Fruit fly (Drosophila melanogaster): ENCODE results near the gene Jon25Biii.
A peak's percentile ranks its signal among the peaks of the same experiment; 100 is the strongest.

Jon25Biii gene

dm6 chr2L:4950667-4951066 is at the start of gene Jon25Biii:
Gene Jon25Biii (minus strand): TSS chr2L:4950767.
- TF ChIP-seq sug (tag; optimal IDR thresholded peaks at IDR 0.05) (peak; percentile 84), HLHmδ (GFP tag; optimal IDR thresholded peaks at IDR 0.05) (no peak)

DNA sequence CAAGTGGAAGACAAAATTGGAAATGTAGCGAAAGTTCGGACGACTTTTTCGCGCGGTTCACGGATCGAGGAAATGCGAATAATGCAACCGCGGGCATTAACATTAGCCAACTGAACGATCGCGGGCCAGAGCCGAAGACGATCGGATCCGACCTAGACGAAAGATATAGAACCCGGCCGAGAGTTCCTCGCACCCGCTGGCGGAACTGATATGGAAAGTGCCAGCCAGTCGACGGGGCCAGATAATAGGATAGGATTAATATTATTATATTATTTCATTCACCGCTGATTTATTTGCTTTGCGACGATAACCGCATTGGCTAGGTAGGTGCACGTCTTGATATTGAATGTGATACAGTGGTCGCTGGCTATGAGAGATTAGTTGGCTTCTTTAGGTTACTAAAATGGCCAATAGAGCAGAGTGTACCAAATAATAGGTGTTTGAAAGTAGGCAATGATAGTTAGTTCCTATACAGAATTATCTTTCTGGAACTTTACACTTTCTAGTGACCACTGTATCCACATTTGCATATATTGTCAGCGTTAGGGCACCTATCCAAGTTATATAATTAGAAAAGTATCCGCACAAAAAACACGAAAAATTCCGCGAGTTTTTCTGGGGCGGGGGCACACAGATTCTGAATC is 48.9 kb upstream of the Jon25Biii start:
- no peak for TF ChIP-seq Lim3 (GFP tag; IDR thresholded peaks at IDR 0.05)
- TF ChIP-seq CG15696 (tag; optimal IDR thresholded peaks at IDR 0.05) = peak; percentile 76
- TF ChIP-seq CG8290 (GFP tag; optimal IDR thresholded peaks at IDR 0.05) = no peak
- TF ChIP-seq CG8290 (tag; optimal IDR thresholded peaks at IDR 0.05) = peak; percentile 75 to 90
- TF ChIP-seq CG12071 (GFP tag; optimal IDR thresholded peaks at IDR 0.05) = peak; percentile 70
- no peak for TF ChIP-seq ro (GFP tag; IDR thresholded peaks at IDR 0.05)
- TF ChIP-seq sc (optimal IDR thresholded peaks at IDR 0.05) = no peak
- peak; percentile 57 for TF ChIP-seq sc (GFP tag; optimal IDR thresholded peaks at IDR 0.05)
- peak in 1 of 3 experiments; percentile 47 for TF ChIP-seq lola (GFP tag; optimal IDR thresholded peaks at IDR 0.05)
- no peak for TF ChIP-seq cad (GFP tag; optimal IDR thresholded peaks at IDR 0.05)
- TF ChIP-seq eyg (GFP tag; optimal IDR thresholded peaks at IDR 0.05) = peak; percentile 19
- no peak for TF ChIP-seq Nf-YA (GFP tag; IDR thresholded peaks at IDR 0.05)
- TF ChIP-seq ci (GFP tag; IDR thresholded peaks at IDR 0.05) = peak; percentile 81
- TF ChIP-seq CG11504 (tag; optimal IDR thresholded peaks at IDR 0.05) = peak; percentile 78
- peak; percentile 84 for TF ChIP-seq CG32532 (GFP tag; IDR thresholded peaks at IDR 0.05)
- TF ChIP-seq H2.0 (GFP tag; IDR thresholded peaks at IDR 0.05) = peak; percentile 63
- peak; percentile 67 for TF ChIP-seq MTF-1 (GFP tag; optimal IDR thresholded peaks at IDR 0.05; ENCODE audit: borderline replicate concordance)
- TF ChIP-seq stc (GFP tag; IDR thresholded peaks at IDR 0.05) = peak; percentile 64
- TF ChIP-seq Hmr (GFP tag; optimal IDR thresholded peaks at IDR 0.05) = peak; percentile 55
- no peak for TF ChIP-seq peb (GFP tag; IDR thresholded peaks at IDR 0.05)
- TF ChIP-seq CG6689 (GFP tag; IDR thresholded peaks at IDR 0.05) = peak; percentile 76
- TF ChIP-seq rib (GFP tag; IDR thresholded peaks at IDR 0.05) = peak; percentile 56; the same call in 1 of the 2 replicates
- TF ChIP-seq CG2875 (GFP tag; optimal IDR thresholded peaks at IDR 0.05) = no peak
- no peak for TF ChIP-seq CG10565 (GFP tag; optimal IDR thresholded peaks at IDR 0.05)
- peak; percentile 69 for TF ChIP-seq Fer3 (tag; optimal IDR thresholded peaks at IDR 0.05)
- peak; percentile 41 for TF ChIP-seq Fer1 (GFP tag; optimal IDR thresholded peaks at IDR 0.05)
- TF ChIP-seq pros (GFP tag; optimal IDR thresholded peaks at IDR 0.05) = no peak
- TF ChIP-seq scrt (GFP tag; optimal IDR thresholded peaks at IDR 0.05) = peak; percentile 52
- TF ChIP-seq Aef1 (GFP tag; IDR thresholded peaks at IDR 0.05) = peak; percentile 72
- peak; percentile 64 for TF ChIP-seq Rx (GFP tag; IDR thresholded peaks at IDR 0.05)
- TF ChIP-seq CG17829 (tag; optimal IDR thresholded peaks at IDR 0.05) = peak; percentile 30
- TF ChIP-seq Med (GFP tag) = peak; percentile 96
- TF ChIP-seq CG1603 (tag; optimal IDR thresholded peaks at IDR 0.05) = peak; percentile 75
- no peak for TF ChIP-seq hth (optimal IDR thresholded peaks at IDR 0.05)
- no peak for TF ChIP-seq TFAM (GFP tag; optimal IDR thresholded peaks at IDR 0.05)
- peak; percentile 12 for TF ChIP-seq ERR (GFP tag; optimal IDR thresholded peaks at IDR 0.05)
- TF ChIP-seq CG9817 (tag; optimal IDR thresholded peaks at IDR 0.05) = peak; percentile 65
- no peak for TF ChIP-seq Sry-β (GFP tag; optimal IDR thresholded peaks at IDR 0.05)
- no peak for TF ChIP-seq CG4282 (GFP tag; optimal IDR thresholded peaks at IDR 0.05)
- TF ChIP-seq insv (GFP tag; optimal IDR thresholded peaks at IDR 0.05) = no peak
- TF ChIP-seq CG6272 (GFP tag; IDR thresholded peaks at IDR 0.05) = 0 out of 2 replicates have a peak, but pooled peaks have one; percentile 46
- TF ChIP-seq CG18476 (GFP tag; optimal IDR thresholded peaks at IDR 0.05) = peak; percentile 30
- 0 out of 2 replicates have a peak, but pooled peaks have one; percentile 47 for TF ChIP-seq klu (GFP tag; IDR thresholded peaks at IDR 0.05)
- TF ChIP-seq CG4424 (GFP tag; optimal IDR thresholded peaks at IDR 0.05) = peak; percentile 61
- peak; percentile 83 for TF ChIP-seq ind (GFP tag; optimal IDR thresholded peaks at IDR 0.05)
- no peak for TF ChIP-seq CG17912 (GFP tag; optimal IDR thresholded peaks at IDR 0.05)
- TF ChIP-seq ewg (GFP tag; optimal IDR thresholded peaks at IDR 0.05) = peak; percentile 41
